Worm (Caenorhabditis elegans) whole organism, L4 larva: Measurements from ENCODE around the gene F47E1.2.

Experiments used
- F10B5.3 ChIP-seq: sonication (generic microtip); optimal IDR thresholded peaks from 2 replicates; lab custom pipeline; 2016; ENCODE audit warnings: mild to moderate bottlenecking, missing genetic modification characterization, missing compliant biosample characterization
- T20F7.1 ChIP-seq: fragments of 200-800 bp; sonication (Bioruptor generic); optimal IDR thresholded peaks from 2 replicates; lab custom pipeline; 2018; ENCODE audit warnings: mild to moderate bottlenecking, missing genetic modification characterization, missing compliant biosample characterization
- Y105C5A.15 ChIP-seq: fragments of 200-800 bp; sonication (Bioruptor generic); IDR thresholded peaks from 2 replicates; pipeline ENCODE4 v1.3.6; 2022; ENCODE audit warnings: missing genetic modification characterization, missing compliant biosample characterization
- Y48G9A.11 ChIP-seq: fragments of 200-800 bp; sonication (Bioruptor generic); IDR thresholded peaks from 2 replicates; pipeline ENCODE4 v1.3.6; 2022; ENCODE audit warnings: missing genetic modification reagents, missing genetic modification characterization, missing compliant biosample characterization
- Y5F2A.4 ChIP-seq: fragments of 200-800 bp; sonication (Bioruptor generic); optimal IDR thresholded peaks from 2 replicates; lab custom pipeline; 2018; ENCODE audit warnings: mild to moderate bottlenecking, missing genetic modification characterization, missing compliant biosample characterization
- aha-1 ChIP-seq: fragments of 150-350 bp; peaks from one replicate; lab custom pipeline; 2014; ENCODE audit warnings: missing biosample characterization, missing genetic modification characterization
- aly-2 ChIP-seq: sonication (generic microtip); optimal IDR thresholded peaks from 2 replicates; lab custom pipeline; 2018; ENCODE audit warnings: missing biosample characterization, missing genetic modification characterization
- ama-1 ChIP-seq: fragments of 150-350 bp; optimal IDR thresholded peaks from 2 replicates; lab custom pipeline; 2014; ENCODE audit warnings: inconsistent platforms, mixed read lengths
- arid-1 ChIP-seq: fragments of 200-800 bp; sonication (Bioruptor generic); conservative IDR thresholded peaks from 2 replicates; pipeline ENCODE4 v1.3.6; 2022; ENCODE audit warnings: missing genetic modification reagents, missing genetic modification characterization, missing compliant biosample characterization
- ceh-28 ChIP-seq: fragments of 150-350 bp; optimal IDR thresholded peaks from 2 replicates; lab custom pipeline; 2014; ENCODE audit warnings: missing biosample characterization, missing genetic modification reagents, missing genetic modification characterization
- ceh-32 ChIP-seq: sonication (generic microtip); optimal IDR thresholded peaks from 2 replicates; lab custom pipeline; 2016; ENCODE audit warnings: mild to moderate bottlenecking, missing genetic modification characterization, missing compliant biosample characterization; ENCODE audit not compliant: poor library complexity
- ceh-44 ChIP-seq: fragments of 200-800 bp; sonication (Bioruptor generic); IDR thresholded peaks from 2 replicates; pipeline ENCODE4 v1.3.6; 2022; ENCODE audit warnings: missing genetic modification reagents, missing genetic modification characterization, missing compliant biosample characterization
- daf-19 ChIP-seq: fragments of 200-800 bp; sonication (Bioruptor generic); conservative IDR thresholded peaks from 2 replicates; pipeline ENCODE4 v1.3.6; 2022; ENCODE audit warnings: missing genetic modification characterization, missing compliant biosample characterization
- daf-8 ChIP-seq: fragments of 200-800 bp; sonication (Bioruptor generic); IDR thresholded peaks from 2 replicates; pipeline ENCODE4 v1.3.6; 2022; ENCODE audit warnings: missing genetic modification characterization, missing compliant biosample characterization
- dmd-6 ChIP-seq: fragments of 200-800 bp; sonication (Bioruptor generic); IDR thresholded peaks from 2 replicates; pipeline ENCODE4 v1.3.6; 2022; ENCODE audit warnings: missing genetic modification reagents, missing genetic modification characterization, missing compliant biosample characterization
- duxl-1 ChIP-seq: sonication (generic microtip); optimal IDR thresholded peaks from 2 replicates; lab custom pipeline; 2016; ENCODE audit warnings: mild to moderate bottlenecking, missing genetic modification characterization, moderate library complexity, missing compliant biosample characterization; ENCODE audit not compliant: poor library complexity
- fkh-10 ChIP-seq: fragments of 150-350 bp; optimal IDR thresholded peaks from 2 replicates; lab custom pipeline; 2014; ENCODE audit warnings: missing biosample characterization, missing genetic modification reagents, missing genetic modification characterization
- fos-1 ChIP-seq: fragments of 150-350 bp; optimal IDR thresholded peaks from 2 replicates; lab custom pipeline; 2014; ENCODE audit warnings: missing biosample characterization, missing genetic modification characterization
- hlh-11 ChIP-seq: fragments of 200-800 bp; sonication (Bioruptor generic); optimal IDR thresholded peaks from 2 replicates; lab custom pipeline; 2018; ENCODE audit warnings: mild to moderate bottlenecking, missing genetic modification characterization, missing compliant biosample characterization
- hmg-1.1 ChIP-seq: fragments of 200-800 bp; sonication (Bioruptor generic); IDR thresholded peaks from 2 replicates; pipeline ENCODE4 v1.3.6; 2022; ENCODE audit warnings: missing genetic modification reagents, missing genetic modification characterization, missing compliant biosample characterization
- jun-1 ChIP-seq: fragments of 150-350 bp; optimal IDR thresholded peaks from 2 replicates; lab custom pipeline; 2014; ENCODE audit warnings: missing biosample characterization, missing genetic modification reagents, missing genetic modification characterization
- lim-7 ChIP-seq: fragments of 200-800 bp; sonication (Bioruptor generic); IDR thresholded peaks from 2 replicates; pipeline ENCODE4 v1.3.6; 2022; ENCODE audit warnings: missing genetic modification characterization, missing compliant biosample characterization
- lin-1 ChIP-seq: fragments of 200-800 bp; sonication (Bioruptor generic); IDR thresholded peaks from 2 replicates; pipeline ENCODE4 v1.3.6; 2022; ENCODE audit warnings: missing genetic modification reagents, missing genetic modification characterization, missing compliant biosample characterization
- lin-15B ChIP-seq: fragments of 150-350 bp; sonication (generic microtip); optimal IDR thresholded peaks from 3 replicates; lab custom pipeline; 2014; ENCODE audit warnings: missing biosample characterization, missing genetic modification characterization
- lin-38 ChIP-seq: fragments of 200-800 bp; sonication (Bioruptor generic); IDR thresholded peaks from 2 replicates; pipeline ENCODE4 v1.3.6; 2022; ENCODE audit warnings: missing genetic modification reagents, missing genetic modification characterization, missing compliant biosample characterization
- lir-3 ChIP-seq: sonication (generic microtip); optimal IDR thresholded peaks from 2 replicates; lab custom pipeline; 2016; ENCODE audit warnings: mild to moderate bottlenecking, missing genetic modification characterization, missing compliant biosample characterization
- madf-5 ChIP-seq, 2 experiments: fragments of 200-800 bp; sonication (Bioruptor generic); IDR thresholded peaks; 2 replicates each; pipeline ENCODE4 v1.3.6; 2022; ENCODE audit warnings: missing compliant biosample characterization in 2 of 2, missing genetic modification characterization in 2 of 2
- mep-1 ChIP-seq: fragments of 150-350 bp; sonication (generic microtip); optimal IDR thresholded peaks from 3 replicates; lab custom pipeline; 2014; ENCODE audit warnings: missing biosample characterization, missing genetic modification characterization
- mes-2 ChIP-seq: sonication (generic microtip); optimal IDR thresholded peaks from 2 replicates; lab custom pipeline; 2016; ENCODE audit warnings: missing genotype, mild to moderate bottlenecking, missing genetic modification characterization, missing compliant biosample characterization; ENCODE audit not compliant: poor library complexity, severe bottlenecking
- mxl-2 ChIP-seq: fragments of 200-800 bp; sonication (Bioruptor generic); conservative IDR thresholded peaks from 2 replicates; pipeline ENCODE4 v1.3.6; 2022; ENCODE audit warnings: missing genetic modification reagents, missing genetic modification characterization, missing compliant biosample characterization
- nhr-237 ChIP-seq: sonication (generic microtip); optimal IDR thresholded peaks from 2 replicates; lab custom pipeline; 2017; ENCODE audit warnings: missing biosample characterization, missing genetic modification characterization
- nhr-25 ChIP-seq: sonication (generic microtip); optimal IDR thresholded peaks from 2 replicates; lab custom pipeline; 2017; ENCODE audit warnings: missing genetic modification characterization, mild to moderate bottlenecking, missing compliant biosample characterization, antibody characterized with exemption, moderate library complexity, borderline replicate concordance; ENCODE audit not compliant: insufficient read depth
- nhr-28 ChIP-seq: fragments of 150-350 bp; optimal IDR thresholded peaks from 2 replicates; lab custom pipeline; 2014; ENCODE audit warnings: missing biosample characterization, missing genetic modification characterization
- nhr-42 ChIP-seq: fragments of 200-800 bp; sonication (Bioruptor generic); IDR thresholded peaks from 2 replicates; pipeline ENCODE4 v1.3.6; 2022; ENCODE audit warnings: missing genetic modification characterization, missing compliant biosample characterization
- nhr-6 ChIP-seq: fragments of 150-350 bp; optimal IDR thresholded peaks from 2 replicates; lab custom pipeline; 2014; ENCODE audit warnings: missing biosample characterization, missing genetic modification characterization
- nhr-76 ChIP-seq: fragments of 150-350 bp; optimal IDR thresholded peaks from 2 replicates; lab custom pipeline; 2014; ENCODE audit warnings: missing biosample characterization, missing genetic modification characterization
- php-3 ChIP-seq: fragments of 200-800 bp; sonication (Bioruptor generic); IDR thresholded peaks from 2 replicates; pipeline ENCODE4 v1.3.6; 2022; ENCODE audit warnings: missing genetic modification reagents, missing genetic modification characterization, missing compliant biosample characterization
- pqm-1 ChIP-seq: sonication (generic microtip); optimal IDR thresholded peaks from 2 replicates; lab custom pipeline; 2017; ENCODE audit warnings: missing biosample characterization, missing genetic modification characterization
- rbr-2 ChIP-seq: sonication (generic microtip); optimal IDR thresholded peaks from 2 replicates; lab custom pipeline; 2016; ENCODE audit warnings: missing genotype, missing genetic modification characterization, missing compliant biosample characterization
- saeg-2 ChIP-seq: fragments of 200-800 bp; sonication (Bioruptor generic); IDR thresholded peaks from 2 replicates; pipeline ENCODE4 v1.3.6; 2022; ENCODE audit warnings: missing genetic modification reagents, missing genetic modification characterization, missing compliant biosample characterization
- set-16 ChIP-seq: fragments of 200-800 bp; sonication (Bioruptor generic); IDR thresholded peaks from 2 replicates; pipeline ENCODE4 v1.3.6; 2022; ENCODE audit warnings: missing genetic modification reagents, missing genetic modification characterization, missing compliant biosample characterization
- skn-1 ChIP-seq: fragments of 150-350 bp; optimal IDR thresholded peaks from 2 replicates; lab custom pipeline; 2014; ENCODE audit warnings: missing biosample characterization, missing genetic modification characterization
- snpc-4 ChIP-seq: fragments of 150-350 bp; optimal IDR thresholded peaks from 2 replicates; lab custom pipeline; 2014; ENCODE audit warnings: missing biosample characterization, missing genetic modification characterization
- spr-3 ChIP-seq: fragments of 200-800 bp; sonication (Bioruptor generic); optimal IDR thresholded peaks from 2 replicates; lab custom pipeline; 2018; ENCODE audit warnings: mild to moderate bottlenecking, missing genetic modification characterization, missing compliant biosample characterization
- unc-130 ChIP-seq: sonication (generic microtip); optimal IDR thresholded peaks from 2 replicates; lab custom pipeline; 2016; ENCODE audit warnings: missing genetic modification reagents, missing genetic modification characterization, missing compliant biosample characterization
- unc-62 ChIP-seq, 3 experiments: fragments of 150-350 bp in 1 of 3; sonication (generic microtip); optimal IDR thresholded peaks in 2 of 3; peaks in 1 of 3; 1 replicate in 1 of 3; 2 replicates in 2 of 3; lab custom pipeline; 2014 to 2017; ENCODE audit warnings: missing biosample characterization in 3 of 3, missing genetic modification characterization in 3 of 3, missing genetic modification reagents in 3 of 3, missing genotype in 1 of 3
- zip-2 ChIP-seq: fragments of 150-350 bp; optimal IDR thresholded peaks from 2 replicates; lab custom pipeline; 2014; ENCODE audit warnings: missing biosample characterization, missing genetic modification characterization
- ztf-7 ChIP-seq: fragments of 150-350 bp; optimal IDR thresholded peaks from 2 replicates; lab custom pipeline; 2014; ENCODE audit warnings: missing biosample characterization, missing genetic modification characterization

F47E1.2 gene

ce11 chrX:9028909-9029520 lies 28.4 kb upstream of the F47E1.2 start, which contains the start of gene snf-12 (continued):
- peak; percentile 50 for TF ChIP-seq nhr-28
- no peak for TF ChIP-seq ama-1
- TF ChIP-seq ceh-44 (GFP tag; lab: Robert Waterston, UW): no peak
- TF ChIP-seq, all 104 proteins: peak for 3

- no peak for TF ChIP-seq zip-2 (tag; lab: Kevin White, UChicago)
- no peak for TF ChIP-seq arid-1
- TF ChIP-seq daf-19 (GFP tag; lab: Robert Waterston, UW): no peak
- no peak for TF ChIP-seq aha-1 (tag; lab: Kevin White, UChicago)
- peak; percentile 87 for TF ChIP-seq pqm-1 (tag; lab: Kevin White, UChicago)
- TF ChIP-seq hlh-11: peak; percentile 36
- no peak for TF ChIP-seq ceh-32 (tag; lab: Kevin White, UChicago)
- TF ChIP-seq rbr-2: no peak
- no peak for TF ChIP-seq nhr-42
- no peak for TF ChIP-seq aly-2 (tag; lab: Kevin White, UChicago)
- no peak for TF ChIP-seq lin-15B (tag; lab: Kevin White, UChicago)
- no peak for TF ChIP-seq hmg-1.1 (GFP tag; lab: Robert Waterston, UW)
- TF ChIP-seq saeg-2: no peak
- no peak for TF ChIP-seq ceh-28 (tag; lab: Kevin White, UChicago)
- TF ChIP-seq lin-38 (GFP tag; lab: Robert Waterston, UW): no peak
- TF ChIP-seq set-16 (GFP tag; lab: Robert Waterston, UW): no peak
- TF ChIP-seq lim-7 (GFP tag; lab: Robert Waterston, UW): no peak
- TF ChIP-seq Y48G9A.11: no peak
- TF ChIP-seq php-3 (GFP tag; lab: Robert Waterston, UW): 0 out of 2 replicates have a peak, but pooled peaks have one; percentile 31
- TF ChIP-seq mep-1: no peak
- no peak for TF ChIP-seq T20F7.1 (GFP tag; lab: Kevin White, UChicago)
- no peak for TF ChIP-seq unc-130 (GFP tag; lab: Kevin White, UChicago)
- peak; percentile 57 for TF ChIP-seq dmd-6 (GFP tag; lab: Robert Waterston, UW)
- no peak for TF ChIP-seq nhr-6 (tag; lab: Kevin White, UChicago)
- no peak for TF ChIP-seq unc-62 (GFP tag; optimal IDR thresholded peaks at IDR 0.05 in 1 of 2; lab: Kevin White, UChicago)
- no peak for TF ChIP-seq unc-62 (tag; optimal IDR thresholded peaks at IDR 0.05; lab: Kevin White, UChicago)
- TF ChIP-seq nhr-28: peak; percentile 53
- TF ChIP-seq lin-1 (GFP tag; lab: Robert Waterston, UW): no peak
- no peak for TF ChIP-seq jun-1 (tag; lab: Kevin White, UChicago)
These were observed 23.1 kb upstream of the F47E1.2 start, which contains the start of gene nep-22 for ce11 chrX:9034310-9034709. nep-22 (plus strand) TSS chrX:9034554.

- TF ChIP-seq rbr-2: no peak
- no peak for TF ChIP-seq fos-1
- no peak for TF ChIP-seq nhr-237 (tag; lab: Kevin White, UChicago)
- no peak for TF ChIP-seq nhr-76 (tag; lab: Kevin White, UChicago)
- TF ChIP-seq madf-5 (GFP tag; IDR thresholded peaks at IDR 0.05; lab: Robert Waterston, UW): no peak
- TF ChIP-seq daf-8 (GFP tag; lab: Robert Waterston, UW): no peak
- TF ChIP-seq unc-130 (GFP tag; lab: Kevin White, UChicago): no peak
- peak; percentile 64 for TF ChIP-seq ztf-7
- peak in 1 of 2 experiments; percentile 77 for TF ChIP-seq unc-62 (GFP tag; optimal IDR thresholded peaks at IDR 0.05 in 1 of 2; lab: Kevin White, UChicago)
- TF ChIP-seq unc-62 (tag; optimal IDR thresholded peaks at IDR 0.05; lab: Kevin White, UChicago): no peak
- TF ChIP-seq pqm-1 (tag; lab: Kevin White, UChicago): peak; percentile 73
- TF ChIP-seq ceh-32 (tag; lab: Kevin White, UChicago): no peak
- TF ChIP-seq mxl-2 (GFP tag; lab: Robert Waterston, UW): no peak
- TF ChIP-seq F10B5.3: no peak
- no peak for TF ChIP-seq spr-3 (GFP tag; lab: Kevin White, UChicago)
- TF ChIP-seq ceh-44 (GFP tag; lab: Robert Waterston, UW): no peak
- no peak for TF ChIP-seq mes-2 (tag; lab: Kevin White, UChicago)
- no peak for TF ChIP-seq mep-1
- TF ChIP-seq snpc-4: no peak
- no peak for TF ChIP-seq lir-3 (tag; lab: Kevin White, UChicago)
- TF ChIP-seq Y105C5A.15 (GFP tag; lab: Robert Waterston, UW): no peak
- no peak for TF ChIP-seq duxl-1 (tag; lab: Kevin White, UChicago)
- TF ChIP-seq Y5F2A.4: no peak
- TF ChIP-seq skn-1 (tag; lab: Kevin White, UChicago): no peak
- TF ChIP-seq nhr-25 (tag; lab: Kevin White, UChicago): no peak
- no peak for TF ChIP-seq fkh-10 (GFP tag; lab: Kevin White, UChicago)
These were observed 22.3 kb upstream of the F47E1.2 start for ce11 chrX:9035142-9035541.
